Worm (Caenorhabditis elegans): ENCODE results near the gene mrps-17.

DNA sequence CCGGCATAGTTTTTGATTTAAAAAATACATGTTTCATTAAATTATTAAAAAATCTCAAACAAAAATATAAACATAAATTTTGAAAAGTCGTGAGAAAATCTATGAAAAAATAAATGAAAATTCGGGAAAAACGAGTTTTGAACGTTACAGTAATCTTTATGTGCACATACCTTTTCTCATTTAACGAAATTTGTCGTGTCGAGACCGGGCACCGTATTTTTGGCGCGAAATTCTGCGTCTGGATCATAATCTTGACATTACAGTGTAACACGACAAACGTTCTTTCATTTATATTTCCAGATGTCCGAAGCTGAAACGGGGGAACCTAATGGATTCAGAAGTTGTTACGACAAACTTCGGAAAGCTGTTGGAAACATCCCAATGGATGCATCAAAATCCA is 42.1 kb downstream of the mrps-17 start, which contains the start of gene C16A3.2:
- TF ChIP-seq attf-5 (GFP tag; optimal IDR thresholded peaks at IDR 0.05), result no peak
- TF ChIP-seq unc-130 (GFP tag; optimal IDR thresholded peaks at IDR 0.05), result no peak

Measured in whole organism, young adult.